Worm (Caenorhabditis elegans): ENCODE measurements around the gene rpl-34.

Gene rpl-34

ce11 chrIV:12268272-12269045 lies at the start of gene rpl-34, which contains the start of gene ppm-1.H:
Gene rpl-34, plus strand, starts transcription at chrIV:12268995.
Gene ppm-1.H, minus strand, starts transcription at chrIV:12268322.
- peak; percentile 34 for TF ChIP-seq F13C5.2 (tag; optimal IDR thresholded peaks at IDR 0.05)
- TF ChIP-seq ets-7 (tag; optimal IDR thresholded peaks at IDR 0.05) = no peak

- TF ChIP-seq tbx-11 (GFP tag; IDR thresholded peaks at IDR 0.05) (no peak), flt-1 (GFP tag; IDR thresholded peaks at IDR 0.05) (no peak), tbx-37 (GFP tag; conservative IDR thresholded peaks at IDR 0.05) (no peak), ceh-36 (tag; optimal IDR thresholded peaks at IDR 0.05) (no peak), hmg-4 (GFP tag; optimal IDR thresholded peaks at IDR 0.05) (no peak), pes-1 (GFP tag; IDR thresholded peaks at IDR 0.05) (no peak), ama-1 (optimal IDR thresholded peaks at IDR 0.05) (no peak), scrt-1 (GFP tag; IDR thresholded peaks at IDR 0.05) (no peak), hmbx-1 (tag; optimal IDR thresholded peaks at IDR 0.05) (no peak), ceh-13 (GFP tag; optimal IDR thresholded peaks at IDR 0.05) (no peak), aly-1 (tag; optimal IDR thresholded peaks at IDR 0.05) (no peak)
These were observed 49.5 kb upstream of the rpl-34 start, which contains the start of gene F35G2.5 for ce11 chrIV:12219309-12219708. Gene F35G2.5, plus strand, starts transcription at chrIV:12219609.

ce11 chrIV:12227012-12227411 lies 41.8 kb upstream of the rpl-34 start, which contains the start of gene mlt-3:
Gene mlt-3, minus strand, starts transcription at chrIV:12227112.
- TF ChIP-seq B0310.2 (tag; optimal IDR thresholded peaks at IDR 0.05) = no peak

ce11 chrIV:12229679-12230078 lies 39.1 kb upstream of the rpl-34 start, which contains the start of gene sre-18:
Gene sre-18, minus strand, starts transcription at chrIV:12229779.
- no peak for TF ChIP-seq ceh-36 (tag; optimal IDR thresholded peaks at IDR 0.05)
- no peak for TF ChIP-seq ama-1 (optimal IDR thresholded peaks at IDR 0.05)
- TF ChIP-seq hmg-4 (GFP tag; optimal IDR thresholded peaks at IDR 0.05) = no peak
- TF ChIP-seq hmbx-1 (tag; optimal IDR thresholded peaks at IDR 0.05) = no peak
- TF ChIP-seq scrt-1 (GFP tag; IDR thresholded peaks at IDR 0.05) = no peak
- no peak for TF ChIP-seq ets-7 (tag; optimal IDR thresholded peaks at IDR 0.05)

ce11 chrIV:12236011-12236410 lies 32.8 kb upstream of the rpl-34 start, which contains the start of gene sre-16:
Gene sre-16, minus strand, starts transcription at chrIV:12236111.
- no peak for TF ChIP-seq sea-1 (GFP tag; conservative IDR thresholded peaks at IDR 0.05)
- TF ChIP-seq hmg-4 (GFP tag; optimal IDR thresholded peaks at IDR 0.05) = no peak
- no peak for TF ChIP-seq flt-1 (GFP tag; IDR thresholded peaks at IDR 0.05)

- TF ChIP-seq hmg-4 (GFP tag; optimal IDR thresholded peaks at IDR 0.05) (no peak), pes-1 (GFP tag; IDR thresholded peaks at IDR 0.05) (no peak), ceh-36 (tag; optimal IDR thresholded peaks at IDR 0.05) (no peak), F13C5.2 (tag; optimal IDR thresholded peaks at IDR 0.05) (no peak), B0310.2 (tag; optimal IDR thresholded peaks at IDR 0.05) (no peak), hmbx-1 (tag; optimal IDR thresholded peaks at IDR 0.05) (no peak), aly-1 (tag; optimal IDR thresholded peaks at IDR 0.05) (no peak), tbx-37 (GFP tag; conservative IDR thresholded peaks at IDR 0.05) (no peak), ama-1 (optimal IDR thresholded peaks at IDR 0.05) (no peak), sea-1 (GFP tag; conservative IDR thresholded peaks at IDR 0.05) (no peak), flt-1 (GFP tag; IDR thresholded peaks at IDR 0.05) (no peak), tra-4 (tag; optimal IDR thresholded peaks at IDR 0.05) (no peak), hnd-1 (tag; optimal IDR thresholded peaks at IDR 0.05) (no peak), scrt-1 (GFP tag; IDR thresholded peaks at IDR 0.05) (no peak)
These were observed 29.9 kb upstream of the rpl-34 start, which contains the start of gene sre-19 for ce11 chrIV:12238851-12239250. Gene sre-19, minus strand, starts transcription at chrIV:12238951.

ce11 chrIV:12244706-12245105 lies 24.1 kb upstream of the rpl-34 start, which contains the start of gene sre-15:
Gene sre-15, minus strand, starts transcription at chrIV:12244806.
- TF ChIP-seq B0310.2 (tag; optimal IDR thresholded peaks at IDR 0.05) (no peak), hmg-4 (GFP tag; optimal IDR thresholded peaks at IDR 0.05) (no peak), sea-1 (GFP tag; conservative IDR thresholded peaks at IDR 0.05) (no peak), ets-7 (tag; optimal IDR thresholded peaks at IDR 0.05) (no peak), scrt-1 (GFP tag; IDR thresholded peaks at IDR 0.05) (no peak), flt-1 (GFP tag; IDR thresholded peaks at IDR 0.05) (no peak), F13C5.2 (tag; optimal IDR thresholded peaks at IDR 0.05) (no peak), tbx-37 (GFP tag; conservative IDR thresholded peaks at IDR 0.05) (no peak)

ce11 chrIV:12252579-12252978 lies 16.2 kb upstream of the rpl-34 start, which contains the start of gene dnj-26:
Gene dnj-26, minus strand, starts transcription at chrIV:12252679.
- TF ChIP-seq hnd-1 (tag; optimal IDR thresholded peaks at IDR 0.05) = no peak
- no peak for TF ChIP-seq tra-4 (tag; optimal IDR thresholded peaks at IDR 0.05)
- TF ChIP-seq tbx-37 (GFP tag; conservative IDR thresholded peaks at IDR 0.05) = no peak
- no peak for TF ChIP-seq F13C5.2 (tag; optimal IDR thresholded peaks at IDR 0.05)
- TF ChIP-seq ceh-13 (GFP tag; optimal IDR thresholded peaks at IDR 0.05) = no peak
- TF ChIP-seq B0310.2 (tag; optimal IDR thresholded peaks at IDR 0.05) = no peak
- no peak for TF ChIP-seq pes-1 (GFP tag; IDR thresholded peaks at IDR 0.05)
